Fruit fly (Drosophila melanogaster): ENCODE measurements around the gene CG3223.

dm6 chr3R:7966544-7967264 is 42.5 kb upstream of the CG3223 start:
- TF ChIP-seq CG11093 (GFP tag; IDR thresholded peaks at IDR 0.05) (no peak), Sox100B (GFP tag; optimal IDR thresholded peaks at IDR 0.05) (no peak), al (GFP tag; IDR thresholded peaks at IDR 0.05) (no peak), stwl (tag; optimal IDR thresholded peaks at IDR 0.05) (no peak), pzg (GFP tag; optimal IDR thresholded peaks at IDR 0.05) (no peak), CG5953 (GFP tag; IDR thresholded peaks at IDR 0.05) (no peak)
